Fruit fly (Drosophila melanogaster) whole organism, prepupa: ENCODE results near the gene Tailor.

Experiments
- Blimp-1 ChIP-seq: fragments of 200-800 bp; sonication (Bioruptor generic); optimal IDR thresholded peaks from 3 replicates; lab custom pipeline; 2017; ENCODE audit warnings: missing biosample characterization, missing genetic modification characterization, mild to moderate bottlenecking, moderate library complexity, missing genetic modification reagents
- CG10631 ChIP-seq: fragments of 200-800 bp; sonication (Bioruptor generic); optimal IDR thresholded peaks from 2 replicates; lab custom pipeline; 2016; ENCODE audit warnings: missing biosample characterization, missing genetic modification characterization
- CG10669 ChIP-seq: fragments of 200-800 bp; sonication (Bioruptor generic); optimal IDR thresholded peaks from 3 replicates; lab custom pipeline; 2018; ENCODE audit warnings: missing biosample characterization, mild to moderate bottlenecking, missing genetic modification characterization, moderate library complexity
- CG11762 ChIP-seq: fragments of 200-800 bp; sonication (Bioruptor generic); optimal IDR thresholded peaks from 3 replicates; lab custom pipeline; 2016; ENCODE audit warnings: missing biosample characterization, missing genetic modification characterization; ENCODE audit not compliant: insufficient read depth
- CG1621 ChIP-seq: fragments of 200-800 bp; sonication (Bioruptor generic); optimal IDR thresholded peaks from 3 replicates; lab custom pipeline; 2018; ENCODE audit warnings: missing biosample characterization, mild to moderate bottlenecking, missing genetic modification characterization
- CG16779 ChIP-seq: fragments of 200-800 bp; sonication (Bioruptor generic); optimal IDR thresholded peaks from 3 replicates; lab custom pipeline; 2017; ENCODE audit warnings: missing biosample characterization, mild to moderate bottlenecking, missing genetic modification characterization
- CG3032 ChIP-seq: fragments of 200-800 bp; optimal IDR thresholded peaks from 2 replicates; lab custom pipeline; 2019; ENCODE audit warnings: missing biosample characterization, mild to moderate bottlenecking, missing genetic modification characterization, moderate library complexity
- CG31627 ChIP-seq: fragments of 200-800 bp; sonication (Bioruptor generic); optimal IDR thresholded peaks from 3 replicates; lab custom pipeline; 2016; ENCODE audit warnings: missing biosample characterization, missing genetic modification characterization
- CG34406 ChIP-seq: fragments of 200-800 bp; sonication (Bioruptor generic); optimal IDR thresholded peaks from 3 replicates; lab custom pipeline; 2016; ENCODE audit warnings: missing biosample characterization, missing genetic modification characterization
- CG3919 ChIP-seq: fragments of 200-800 bp; sonication (Bioruptor generic); optimal IDR thresholded peaks from 3 replicates; lab custom pipeline; 2016; ENCODE audit warnings: missing biosample characterization, missing genetic modification characterization
- CG6792 ChIP-seq: fragments of 200-800 bp; sonication (Bioruptor generic); optimal IDR thresholded peaks from 3 replicates; lab custom pipeline; 2016; ENCODE audit warnings: missing biosample characterization, missing genetic modification characterization
- CG6808 ChIP-seq: fragments of 200-800 bp; sonication (Bioruptor generic); optimal IDR thresholded peaks from 3 replicates; lab custom pipeline; 2017; ENCODE audit warnings: missing biosample characterization, missing genetic modification characterization, mild to moderate bottlenecking, moderate library complexity, missing genetic modification reagents
- CG6854 ChIP-seq: fragments of 200-800 bp; sonication (Bioruptor generic); optimal IDR thresholded peaks from 2 replicates; lab custom pipeline; 2017; ENCODE audit warnings: missing biosample characterization, mild to moderate bottlenecking, missing genetic modification characterization
- CG7368 ChIP-seq: fragments of 200-800 bp; sonication (Bioruptor generic); optimal IDR thresholded peaks from 3 replicates; lab custom pipeline; 2016; ENCODE audit warnings: missing biosample characterization, missing genetic modification characterization
- CG8119 ChIP-seq: fragments of 200-800 bp; sonication (Bioruptor generic); IDR thresholded peaks from 3 replicates; pipeline ENCODE4 v1.3.6; 2022; ENCODE audit warnings: missing biosample characterization, missing genetic modification characterization
- CG8319 ChIP-seq: fragments of 200-800 bp; sonication (Bioruptor generic); optimal IDR thresholded peaks from 3 replicates; lab custom pipeline; 2016; ENCODE audit warnings: missing biosample characterization, missing genetic modification characterization
- CG9139 ChIP-seq: fragments of 200-800 bp; sonication (Bioruptor generic); optimal IDR thresholded peaks from 3 replicates; lab custom pipeline; 2017; ENCODE audit warnings: missing biosample characterization, mild to moderate bottlenecking, missing genetic modification characterization
- Eip75B ChIP-seq: fragments of 200-800 bp; sonication (Bioruptor generic); optimal IDR thresholded peaks from 3 replicates; lab custom pipeline; 2016; ENCODE audit warnings: missing biosample characterization, missing genetic modification characterization
- Eip78C ChIP-seq: fragments of 200-800 bp; sonication (Bioruptor generic); peaks from one replicate; lab custom pipeline; 2016; ENCODE audit warnings: missing biosample characterization, missing genetic modification characterization
- Eip93F ChIP-seq: fragments of 200-800 bp; sonication (Bioruptor generic); optimal IDR thresholded peaks from 2 replicates; lab custom pipeline; 2016; ENCODE audit warnings: missing biosample characterization, mild to moderate bottlenecking, missing genetic modification characterization
- Ets96B ChIP-seq: fragments of 200-800 bp; optimal IDR thresholded peaks from 2 replicates; lab custom pipeline; 2019; ENCODE audit warnings: missing biosample characterization, mild to moderate bottlenecking, missing genetic modification characterization, moderate library complexity
- Gug ChIP-seq: fragments of 200-800 bp; sonication (Bioruptor generic); IDR thresholded peaks from 2 replicates; pipeline ENCODE4 v1.3.6; 2022; ENCODE audit warnings: missing biosample characterization, missing genetic modification characterization
- Hr39 ChIP-seq: fragments of 200-800 bp; sonication (Bioruptor generic); optimal IDR thresholded peaks from 2 replicates; lab custom pipeline; 2016; ENCODE audit warnings: missing biosample characterization, missing genetic modification characterization
- Hr4 ChIP-seq: fragments of 200-800 bp; sonication (Bioruptor generic); optimal IDR thresholded peaks from 3 replicates; lab custom pipeline; 2016; ENCODE audit warnings: missing biosample characterization, missing genetic modification characterization
- Lpt ChIP-seq: fragments of 200-800 bp; sonication (Bioruptor generic); optimal IDR thresholded peaks from 3 replicates; lab custom pipeline; 2016; ENCODE audit warnings: missing biosample characterization, missing genetic modification characterization
- Met ChIP-seq: fragments of 200-800 bp; sonication (Bioruptor generic); optimal IDR thresholded peaks from 3 replicates; lab custom pipeline; 2016; ENCODE audit warnings: missing biosample characterization, missing genetic modification characterization
- OdsH ChIP-seq: fragments of 200-800 bp; sonication (Bioruptor generic); optimal IDR thresholded peaks from 3 replicates; lab custom pipeline; 2016; ENCODE audit warnings: missing biosample characterization, missing genetic modification characterization
- Smox ChIP-seq: fragments of 200-800 bp; sonication (Bioruptor generic); optimal IDR thresholded peaks from 3 replicates; lab custom pipeline; 2016; ENCODE audit warnings: missing biosample characterization, missing genetic modification characterization
- Sox102F ChIP-seq: fragments of 200-800 bp; sonication (Bioruptor generic); optimal IDR thresholded peaks from 2 replicates; lab custom pipeline; 2016; ENCODE audit warnings: missing biosample characterization, mild to moderate bottlenecking, missing genetic modification characterization
- Sox14 ChIP-seq: fragments of 200-800 bp; sonication (Bioruptor generic); optimal IDR thresholded peaks from 3 replicates; lab custom pipeline; 2016; ENCODE audit warnings: missing biosample characterization, missing genetic modification characterization
- achi ChIP-seq: fragments of 200-800 bp; sonication (Bioruptor generic); optimal IDR thresholded peaks from 3 replicates; lab custom pipeline; 2016; ENCODE audit warnings: missing biosample characterization, missing genetic modification characterization
- cyc ChIP-seq: fragments of 200-800 bp; sonication (Bioruptor generic); optimal IDR thresholded peaks from 3 replicates; lab custom pipeline; 2016; ENCODE audit warnings: missing biosample characterization, missing genetic modification characterization
- dac ChIP-seq: fragments of 200-800 bp; sonication (Bioruptor generic); optimal IDR thresholded peaks from 2 replicates; lab custom pipeline; 2017; ENCODE audit warnings: missing biosample characterization, mild to moderate bottlenecking, missing genetic modification characterization
- esn ChIP-seq: fragments of 200-800 bp; sonication (Bioruptor generic); optimal IDR thresholded peaks from 2 replicates; lab custom pipeline; 2016; ENCODE audit warnings: missing biosample characterization, mild to moderate bottlenecking, missing genetic modification characterization, moderate library complexity
- fd85E ChIP-seq: fragments of 200-800 bp; sonication (Bioruptor generic); optimal IDR thresholded peaks from 3 replicates; lab custom pipeline; 2016; ENCODE audit warnings: missing biosample characterization, missing genetic modification characterization
- fkh ChIP-seq: fragments of 200-800 bp; sonication (Bioruptor generic); optimal IDR thresholded peaks from 3 replicates; lab custom pipeline; 2017; ENCODE audit warnings: missing biosample characterization, mild to moderate bottlenecking, missing genetic modification characterization, moderate library complexity
- lz ChIP-seq: fragments of 200-800 bp; sonication (Bioruptor generic); optimal IDR thresholded peaks from 3 replicates; lab custom pipeline; 2016; ENCODE audit warnings: missing biosample characterization, missing genetic modification characterization
- pdm3 ChIP-seq: fragments of 200-800 bp; sonication (Bioruptor generic); optimal IDR thresholded peaks from 3 replicates; lab custom pipeline; 2016; ENCODE audit warnings: missing biosample characterization, missing genetic modification characterization
- salr ChIP-seq, 2 experiments: fragments of 200-800 bp; sonication (Bioruptor generic); optimal IDR thresholded peaks; 3 replicates each; lab custom pipeline; 2016 to 2018; ENCODE audit warnings: missing biosample characterization in 2 of 2, missing genetic modification characterization in 2 of 2, mild to moderate bottlenecking in 1 of 2
- ss ChIP-seq, 2 experiments: fragments of 200-800 bp; sonication (Bioruptor generic); optimal IDR thresholded peaks; 2 replicates in 1 of 2; 3 replicates in 1 of 2; lab custom pipeline; 2017 to 2018; ENCODE audit warnings: mild to moderate bottlenecking in 2 of 2, missing biosample characterization in 2 of 2, missing genetic modification characterization in 2 of 2, moderate library complexity in 1 of 2
- svp ChIP-seq: fragments of 200-800 bp; sonication (Bioruptor generic); peaks from one replicate; lab custom pipeline; 2016; ENCODE audit warnings: missing biosample characterization, missing genetic modification characterization
- topi ChIP-seq: fragments of 200-800 bp; sonication (Bioruptor generic); optimal IDR thresholded peaks from 3 replicates; lab custom pipeline; 2016; ENCODE audit warnings: missing biosample characterization, missing genetic modification characterization
- vri ChIP-seq: fragments of 200-800 bp; sonication (Bioruptor generic); optimal IDR thresholded peaks from 3 replicates; lab custom pipeline; 2016; ENCODE audit warnings: missing biosample characterization, mild to moderate bottlenecking, missing genetic modification characterization

Gene Tailor

DNA sequence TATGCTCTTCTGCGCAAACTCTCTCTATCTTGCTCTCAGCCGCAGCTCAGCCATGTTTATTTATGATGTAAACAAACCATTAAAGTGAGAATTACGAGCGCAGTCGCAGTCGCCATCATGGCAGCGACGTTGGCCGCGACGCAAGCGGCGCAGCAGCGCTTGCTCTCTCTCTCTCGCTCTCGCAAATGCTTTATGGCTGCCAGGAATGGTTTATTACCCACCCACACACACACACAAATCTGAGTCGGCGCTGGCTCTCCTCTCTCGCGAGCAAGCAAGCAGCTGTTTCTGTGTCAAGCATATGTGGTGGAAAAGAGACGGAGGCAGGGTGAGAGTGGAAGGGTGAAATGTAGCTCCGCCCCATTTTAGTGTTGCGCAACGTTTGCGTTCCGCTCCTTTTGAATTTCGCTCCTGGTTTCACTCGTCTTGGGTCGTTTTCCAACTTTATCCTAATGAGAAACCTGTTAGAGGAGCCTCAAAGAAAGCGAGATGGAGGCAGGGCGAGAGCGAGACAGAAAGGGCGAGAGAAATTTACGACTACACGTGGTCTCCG, 48.6 kb downstream of the Tailor start:
- peak; percentile 24 for TF ChIP-seq Blimp-1 (GFP tag; lab: Kevin White, UChicago)
- peak; percentile 88 for TF ChIP-seq fkh (GFP tag; lab: Kevin White, UChicago)
- peak; percentile 57 for TF ChIP-seq Sox102F (GFP tag; lab: Kevin White, UChicago)
- TF ChIP-seq fd85E (GFP tag; lab: Kevin White, UChicago), result no peak
- peak; percentile 4 for TF ChIP-seq OdsH (GFP tag; lab: Kevin White, UChicago)
- TF ChIP-seq vri, result peak; percentile 43
- peak; percentile 53 for TF ChIP-seq Met
- no peak for TF ChIP-seq dac (GFP tag; lab: Kevin White, UChicago)
- TF ChIP-seq CG31627 (GFP tag; lab: Kevin White, UChicago), result peak; percentile 30
- peak; percentile 72 for TF ChIP-seq Eip78C (GFP tag; lab: Kevin White, UChicago)
- TF ChIP-seq CG6808, result peak; percentile 4
- TF ChIP-seq CG3032, result no peak
- no peak for TF ChIP-seq CG16779 (tag; lab: Kevin White, UChicago)
- TF ChIP-seq Smox (GFP tag; lab: Kevin White, UChicago), result peak; percentile 13
- peak in 1 of 2 experiments; percentile 21 for TF ChIP-seq salr (GFP tag; optimal IDR thresholded peaks at IDR 0.05; lab: Kevin White, UChicago)
- TF ChIP-seq Sox14 (GFP tag; lab: Kevin White, UChicago), result no peak
- peak; percentile 7 to 19 for TF ChIP-seq ss (GFP tag; optimal IDR thresholded peaks at IDR 0.05; lab: Kevin White, UChicago)
- TF ChIP-seq CG34406 (GFP tag; lab: Kevin White, UChicago), result no peak
- TF ChIP-seq Gug (GFP tag; lab: Robert Waterston, UW), result no peak
- TF ChIP-seq topi (GFP tag; lab: Kevin White, UChicago), result peak; percentile 21
- TF ChIP-seq Ets96B (tag; lab: Kevin White, UChicago), result no peak
- TF ChIP-seq CG8119 (GFP tag; lab: Robert Waterston, UW), result no peak
- TF ChIP-seq cyc (GFP tag; lab: Kevin White, UChicago), result peak; percentile 37
- peak; percentile 16 for TF ChIP-seq lz (GFP tag; lab: Kevin White, UChicago)
- TF ChIP-seq CG6792 (GFP tag; lab: Kevin White, UChicago), result peak; percentile 8
- peak; percentile 14 for TF ChIP-seq Hr4
- TF ChIP-seq esn (GFP tag; lab: Kevin White, UChicago), result peak; percentile 48
- TF ChIP-seq Lpt, result no peak
- TF ChIP-seq CG7368 (GFP tag; lab: Kevin White, UChicago), result peak; percentile 24
- peak; percentile 57 for TF ChIP-seq CG3919
- no peak for TF ChIP-seq CG10631 (GFP tag; lab: Kevin White, UChicago)
- peak; percentile 19 for TF ChIP-seq CG1621 (tag; lab: Kevin White, UChicago)
- TF ChIP-seq CG6854, result no peak
- TF ChIP-seq pdm3 (GFP tag; lab: Kevin White, UChicago), result peak; percentile 37
- no peak for TF ChIP-seq CG9139 (GFP tag; lab: Kevin White, UChicago)
- TF ChIP-seq Eip93F (GFP tag; lab: Kevin White, UChicago), result no peak
- no peak for TF ChIP-seq CG11762 (GFP tag; lab: Kevin White, UChicago)
- TF ChIP-seq achi (GFP tag; lab: Kevin White, UChicago), result peak; percentile 25
- TF ChIP-seq CG8319, result no peak
- TF ChIP-seq Eip75B, result peak; percentile 51
- peak; percentile 76 for TF ChIP-seq svp

- no peak for TF ChIP-seq CG10669 (GFP tag; lab: Kevin White, UChicago)
- TF ChIP-seq esn (GFP tag; lab: Kevin White, UChicago), result no peak
- no peak for TF ChIP-seq CG31627 (GFP tag; lab: Kevin White, UChicago)
- TF ChIP-seq Hr39 (GFP tag; lab: Kevin White, UChicago), result no peak
- TF ChIP-seq Eip93F (GFP tag; lab: Kevin White, UChicago), result no peak
- TF ChIP-seq CG1621 (tag; lab: Kevin White, UChicago), result no peak
Measured at dm6 chr3R:7035703-7036266, 50.1 kb downstream of the Tailor start.
